Worm (Caenorhabditis elegans): ENCODE measurements around the gene ctsa-4.1.

DNA sequence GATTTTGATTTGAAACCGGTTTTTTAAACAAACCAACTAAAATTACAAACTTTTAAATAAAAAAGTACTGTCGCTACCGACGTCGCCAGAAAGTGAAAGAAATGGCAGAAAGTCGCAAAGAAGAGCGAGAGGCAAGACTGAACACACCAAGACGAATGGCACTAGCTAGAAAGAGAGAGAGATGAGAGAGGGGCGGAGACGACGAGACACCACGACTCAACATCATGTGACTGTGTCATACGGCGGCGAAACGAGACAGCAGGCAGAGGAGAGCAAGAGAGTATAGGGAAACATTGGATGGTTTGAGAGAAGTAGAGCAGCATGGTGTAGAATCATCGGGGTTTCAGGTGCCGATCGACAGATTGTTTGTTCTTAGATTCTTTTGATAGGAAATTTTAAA is 18.4 kb upstream of the ctsa-4.1 start:
- TF ChIP-seq ttx-3 (tag; optimal IDR thresholded peaks at IDR 0.05) (no peak), ceh-9 (tag; optimal IDR thresholded peaks at IDR 0.05) (no peak)
